Fruit fly (Drosophila melanogaster) whole organism, embryonic: Measurements from ENCODE around the gene Pcd.

Source experiments
- Blimp-1 ChIP-seq: fragments of 200-800 bp; sonication (Bioruptor generic); optimal IDR thresholded peaks from 3 replicates; lab custom pipeline; 2018; ENCODE audit warnings: missing biosample characterization, missing genetic modification characterization, mild to moderate bottlenecking, moderate library complexity, missing genetic modification reagents
- BtbVII ChIP-seq: fragments of 200-800 bp; sonication (Bioruptor generic); optimal IDR thresholded peaks from 3 replicates; lab custom pipeline; 2017; ENCODE audit warnings: missing biosample characterization, mild to moderate bottlenecking, missing genetic modification characterization
- CG10543 ChIP-seq: fragments of 200-800 bp; sonication (Bioruptor generic); optimal IDR thresholded peaks from 3 replicates; lab custom pipeline; 2017; ENCODE audit warnings: missing biosample characterization, mild to moderate bottlenecking, missing genetic modification characterization, moderate library complexity
- CG11456 ChIP-seq: fragments of 200-800 bp; sonication (Bioruptor generic); IDR thresholded peaks from 3 replicates; pipeline ENCODE4 v1.3.6; 2022; ENCODE audit warnings: missing biosample characterization, missing genetic modification characterization
- CG11695 ChIP-seq: fragments of 200-800 bp; sonication (Bioruptor generic); IDR thresholded peaks from 3 replicates; pipeline ENCODE4 v1.3.6; 2022; ENCODE audit warnings: missing biosample characterization, missing genetic modification characterization
- CG14667 ChIP-seq: fragments of 200-800 bp; sonication (Bioruptor generic); IDR thresholded peaks from 2 replicates; pipeline ENCODE4 v1.3.6; 2022; ENCODE audit warnings: missing biosample characterization, missing genetic modification characterization
- CG15479 ChIP-seq: fragments of 200-800 bp; sonication (Bioruptor generic); optimal IDR thresholded peaks from 3 replicates; lab custom pipeline; 2019; ENCODE audit warnings: missing biosample characterization, mild to moderate bottlenecking, missing genetic modification characterization, moderate library complexity
- CG17186 ChIP-seq: fragments of 200-800 bp; sonication (Bioruptor generic); optimal IDR thresholded peaks from 3 replicates; lab custom pipeline; 2017; ENCODE audit warnings: missing biosample characterization, missing genetic modification reagents, missing genetic modification characterization
- CG17612 ChIP-seq: fragments of 200-800 bp; sonication (Bioruptor generic); IDR thresholded peaks from 2 replicates; pipeline ENCODE4 v1.3.6; 2022; ENCODE audit warnings: missing biosample characterization, missing genetic modification characterization
- CG18619 ChIP-seq: fragments of 200-800 bp; sonication (Bioruptor generic); optimal IDR thresholded peaks from 3 replicates; lab custom pipeline; 2017; ENCODE audit warnings: missing biosample characterization, mild to moderate bottlenecking, missing genetic modification characterization
- CG30431 ChIP-seq: fragments of 200-800 bp; sonication (Bioruptor generic); optimal IDR thresholded peaks from 2 replicates; lab custom pipeline; 2017; ENCODE audit warnings: missing biosample characterization, missing genetic modification characterization
- CG3407 ChIP-seq: fragments of 200-800 bp; sonication (Bioruptor generic); optimal IDR thresholded peaks from 2 replicates; lab custom pipeline; 2018; ENCODE audit warnings: missing biosample characterization, mild to moderate bottlenecking, missing genetic modification characterization
- CG42726 ChIP-seq: fragments of 200-800 bp; sonication (Bioruptor generic); IDR thresholded peaks from 2 replicates; pipeline ENCODE4 v1.3.6; 2022; ENCODE audit warnings: missing biosample characterization, missing genetic modification characterization; ENCODE audit not compliant: partially characterized antibody
- CG4820 ChIP-seq: fragments of 200-800 bp; sonication (Bioruptor generic); optimal IDR thresholded peaks from 3 replicates; lab custom pipeline; 2016; ENCODE audit warnings: missing biosample characterization, missing genetic modification characterization
- CG6272 ChIP-seq: fragments of 200-800 bp; sonication (Bioruptor generic); IDR thresholded peaks from 2 replicates; pipeline ENCODE4 v1.3.6; 2022; ENCODE audit warnings: missing biosample characterization, missing genetic modification characterization
- CG6765 ChIP-seq: fragments of 200-800 bp; sonication (Bioruptor generic); optimal IDR thresholded peaks from 3 replicates; lab custom pipeline; 2017; ENCODE audit warnings: missing biosample characterization, mild to moderate bottlenecking, missing genetic modification characterization
- CG7372 ChIP-seq: fragments of 200-800 bp; sonication (Bioruptor generic); IDR thresholded peaks from 2 replicates; pipeline ENCODE4 v1.3.6; 2022; ENCODE audit warnings: missing biosample characterization, missing genetic modification characterization
- CG7786 ChIP-seq: fragments of 200-800 bp; sonication (Bioruptor generic); optimal IDR thresholded peaks from 2 replicates; lab custom pipeline; 2016; ENCODE audit warnings: missing biosample characterization, missing genetic modification characterization
- CG9817 ChIP-seq: fragments of 200-800 bp; sonication (Bioruptor generic); optimal IDR thresholded peaks from 2 replicates; lab custom pipeline; 2018; ENCODE audit warnings: missing biosample characterization, mild to moderate bottlenecking, missing genetic modification characterization, moderate library complexity
- Camta ChIP-seq: fragments of 200-800 bp; sonication (Bioruptor generic); optimal IDR thresholded peaks from 2 replicates; lab custom pipeline; 2016; ENCODE audit warnings: missing biosample characterization, missing genetic modification characterization
- Dbx ChIP-seq: fragments of 200-800 bp; sonication (Bioruptor generic); IDR thresholded peaks from 3 replicates; pipeline ENCODE4 v1.3.6; 2022; ENCODE audit warnings: missing biosample characterization, missing genetic modification characterization
- Dip2 ChIP-seq: fragments of 200-800 bp; sonication (Bioruptor generic); IDR thresholded peaks from 2 replicates; pipeline ENCODE4 v1.3.6; 2022; ENCODE audit warnings: missing biosample characterization, missing genetic modification characterization
- Doc3 ChIP-seq: fragments of 200-800 bp; sonication (Bioruptor generic); IDR thresholded peaks from 3 replicates; pipeline ENCODE4 v1.3.6; 2022; ENCODE audit warnings: missing biosample characterization, missing genetic modification characterization; ENCODE audit not compliant: partially characterized antibody
- Gug ChIP-seq: fragments of 200-800 bp; sonication (Bioruptor generic); IDR thresholded peaks from 4 replicates; pipeline ENCODE4 v1.3.6; 2022; ENCODE audit warnings: missing biosample characterization, missing genetic modification characterization
- HHEX ChIP-seq: fragments of 200-800 bp; sonication (Bioruptor generic); optimal IDR thresholded peaks from 3 replicates; lab custom pipeline; 2017; ENCODE audit warnings: missing biosample characterization, mild to moderate bottlenecking, missing genetic modification characterization, missing genetic modification reagents
- HLH54F ChIP-seq: fragments of 200-800 bp; sonication (Bioruptor generic); optimal IDR thresholded peaks from 3 replicates; lab custom pipeline; 2016; ENCODE audit warnings: missing biosample characterization, missing genetic modification characterization
- HLHmδ ChIP-seq: fragments of 200-800 bp; sonication (Bioruptor generic); optimal IDR thresholded peaks from 2 replicates; lab custom pipeline; 2018; ENCODE audit warnings: missing biosample characterization, mild to moderate bottlenecking, missing genetic modification characterization, moderate library complexity
- Hr39 ChIP-seq: fragments of >200 bp; optimal IDR thresholded peaks from 2 replicates; lab custom pipeline; 2017
- Lpt ChIP-seq: fragments of >200 bp; optimal IDR thresholded peaks from 2 replicates; lab custom pipeline; 2018; ENCODE audit warnings: missing biosample characterization, missing genetic modification characterization
- Nf-YA ChIP-seq: fragments of 200-800 bp; sonication (Bioruptor generic); IDR thresholded peaks from 2 replicates; pipeline ENCODE4 v1.3.6; 2022; ENCODE audit warnings: missing biosample characterization, missing genetic modification characterization
- Pdp1 ChIP-seq, 2 experiments: fragments of 200-800 bp; sonication (Bioruptor generic); optimal IDR thresholded peaks; 3 replicates each; lab custom pipeline; 2016; ENCODE audit warnings: missing biosample characterization in 2 of 2, missing genetic modification characterization in 2 of 2, mild to moderate bottlenecking in 1 of 2, moderate library complexity in 1 of 2
- TFAM ChIP-seq: fragments of 200-800 bp; sonication (Bioruptor generic); optimal IDR thresholded peaks from 2 replicates; lab custom pipeline; 2017; ENCODE audit warnings: missing biosample characterization, missing genetic modification characterization, inconsistent platforms
- az2 ChIP-seq: fragments of 200-800 bp; sonication (Bioruptor generic); optimal IDR thresholded peaks from 3 replicates; lab custom pipeline; 2016; ENCODE audit warnings: missing biosample characterization, missing genetic modification characterization
- bigmax ChIP-seq: fragments of 200-800 bp; sonication (Bioruptor generic); optimal IDR thresholded peaks from 2 replicates; lab custom pipeline; 2018; ENCODE audit warnings: missing biosample characterization, mild to moderate bottlenecking, missing genetic modification characterization
- btn ChIP-seq: fragments of 200-800 bp; sonication (Bioruptor generic); optimal IDR thresholded peaks from 2 replicates; lab custom pipeline; 2016; ENCODE audit warnings: missing biosample characterization, missing genetic modification characterization
- esg ChIP-seq: fragments of 200-800 bp; sonication (Bioruptor generic); conservative IDR thresholded peaks from 2 replicates; pipeline ENCODE4 v1.3.6; 2022; ENCODE audit warnings: missing biosample characterization, missing genetic modification characterization
- eve ChIP-seq, 2 experiments: fragments of >200 bp; optimal IDR thresholded peaks; 2 replicates each; lab custom pipeline; 2017; ENCODE audit warnings: missing biosample characterization in 2 of 2, missing genetic modification characterization in 2 of 2
- h ChIP-seq: fragments of >200 bp; optimal IDR thresholded peaks from 2 replicates; lab custom pipeline; 2017
- her ChIP-seq: fragments of 200-800 bp; sonication (Bioruptor generic); optimal IDR thresholded peaks from 2 replicates; lab custom pipeline; 2016; ENCODE audit warnings: missing biosample characterization, missing genetic modification characterization
- klu ChIP-seq: fragments of 200-800 bp; sonication (Bioruptor generic); IDR thresholded peaks from 2 replicates; pipeline ENCODE4 v1.3.6; 2022; ENCODE audit warnings: missing biosample characterization, missing genetic modification characterization
- maf-S ChIP-seq: fragments of 200-800 bp; sonication (Bioruptor generic); optimal IDR thresholded peaks from 2 replicates; lab custom pipeline; 2016; ENCODE audit warnings: missing biosample characterization, missing genetic modification characterization
- mirr ChIP-seq: fragments of 200-800 bp; sonication (Bioruptor generic); optimal IDR thresholded peaks from 3 replicates; lab custom pipeline; 2018; ENCODE audit warnings: missing biosample characterization, mild to moderate bottlenecking, missing genetic modification characterization
- nerfin-2 ChIP-seq: fragments of 200-800 bp; sonication (Bioruptor generic); IDR thresholded peaks from 2 replicates; pipeline ENCODE4 v1.3.6; 2022; ENCODE audit warnings: missing biosample characterization, missing genetic modification characterization; ENCODE audit not compliant: partially characterized antibody
- nom ChIP-seq: fragments of 200-800 bp; sonication (Bioruptor generic); optimal IDR thresholded peaks from 2 replicates; lab custom pipeline; 2017; ENCODE audit warnings: missing biosample characterization, missing genetic modification characterization, mild to moderate bottlenecking, moderate library complexity, missing genetic modification reagents
- otp ChIP-seq: fragments of 200-800 bp; sonication (Bioruptor generic); IDR thresholded peaks from 3 replicates; pipeline ENCODE4, ENCODE4 v1.3.6; 2022; ENCODE audit warnings: missing biosample characterization, missing genetic modification characterization
- p53 ChIP-seq: fragments of 200-800 bp; sonication (Bioruptor generic); optimal IDR thresholded peaks from 2 replicates; lab custom pipeline; 2016; ENCODE audit warnings: missing biosample characterization, missing genetic modification characterization
- peb ChIP-seq: fragments of 200-800 bp; sonication (Bioruptor generic); IDR thresholded peaks from 2 replicates; pipeline ENCODE4 v1.3.6; 2022; ENCODE audit warnings: missing biosample characterization, missing genetic modification characterization
- seq ChIP-seq: fragments of 200-800 bp; sonication (Bioruptor generic); IDR thresholded peaks from 2 replicates; pipeline ENCODE4 v1.3.6; 2022; ENCODE audit warnings: missing biosample characterization, missing genetic modification characterization
- sob ChIP-seq: fragments of 200-800 bp; sonication (Bioruptor generic); IDR thresholded peaks from 2 replicates; pipeline ENCODE4 v1.3.6; 2022; ENCODE audit warnings: missing biosample characterization, missing genetic modification characterization
- tna ChIP-seq: fragments of 200-800 bp; sonication (Bioruptor generic); IDR thresholded peaks from 2 replicates; pipeline ENCODE4 v1.3.6; 2022; ENCODE audit warnings: missing biosample characterization, missing genetic modification characterization; ENCODE audit not compliant: partially characterized antibody

The Pcd gene

dm6 chr3R:29748591-29749303 lies 25.8 kb downstream of the Pcd start, which contains the start of the genes ATPsyngamma and yata (continued):
- TF ChIP-seq CG10543 (GFP tag; lab: Kevin White, UChicago): no peak
- peak; percentile 31 for TF ChIP-seq CG6765 (GFP tag; lab: Kevin White, UChicago)
- TF ChIP-seq eve (GFP tag; optimal IDR thresholded peaks at IDR 0.05; lab: Kevin White, UChicago): no peak
- TF ChIP-seq CG9817 (tag; lab: Kevin White, UChicago): peak; percentile 37
- TF ChIP-seq CG17612: no peak
- no peak for TF ChIP-seq Blimp-1 (GFP tag; lab: Kevin White, UChicago)
- TF ChIP-seq CG14667 (GFP tag; lab: Robert Waterston, UW): no peak
- TF ChIP-seq nerfin-2 (GFP tag; lab: Robert Waterston, UW): 0 out of 2 replicates have a peak, but pooled peaks have one; percentile 30
- TF ChIP-seq CG17186 (GFP tag; lab: Kevin White, UChicago): peak; percentile 5
- no peak for TF ChIP-seq Dip2
- no peak for TF ChIP-seq btn (GFP tag; lab: Kevin White, UChicago)
- no peak for TF ChIP-seq bigmax
- peak; percentile 11 for TF ChIP-seq CG15479
- TF ChIP-seq Pdp1 (GFP tag; optimal IDR thresholded peaks at IDR 0.05; lab: Kevin White, UChicago): peak in 1 of 2 experiments; percentile 99
- TF ChIP-seq tna (GFP tag; lab: Robert Waterston, UW): peak; percentile 46; the same call in 1 of the 2 replicates
- no peak for TF ChIP-seq Dbx (GFP tag; lab: Robert Waterston, UW)
- TF ChIP-seq Camta (GFP tag; lab: Kevin White, UChicago): no peak
- TF ChIP-seq peb (GFP tag; lab: Robert Waterston, UW): no peak
- no peak for TF ChIP-seq mirr (GFP tag; lab: Kevin White, UChicago)
- peak; percentile 45; the same call in 1 of the 4 replicates for TF ChIP-seq Gug (GFP tag; lab: Robert Waterston, UW)
- TF ChIP-seq her (GFP tag; lab: Kevin White, UChicago): no peak
- TF ChIP-seq CG11456 (GFP tag; lab: Robert Waterston, UW): no peak; the same call in 2 of the 3 replicates
- TF ChIP-seq maf-S: no peak
- no peak for TF ChIP-seq CG11695 (GFP tag; lab: Robert Waterston, UW)
- no peak for TF ChIP-seq az2 (GFP tag; lab: Kevin White, UChicago)
- no peak for TF ChIP-seq Nf-YA (GFP tag; lab: Robert Waterston, UW)
- peak; percentile 33 for TF ChIP-seq HHEX (GFP tag; lab: Kevin White, UChicago)
- no peak for TF ChIP-seq Lpt
- TF ChIP-seq CG30431: no peak
- no peak for TF ChIP-seq CG6272 (GFP tag; lab: Robert Waterston, UW)
- no peak for TF ChIP-seq CG7372
- TF ChIP-seq CG18619: peak; percentile 40
- no peak for TF ChIP-seq CG4820
- TF ChIP-seq TFAM (GFP tag; lab: Kevin White, UChicago): no peak
- no peak for TF ChIP-seq BtbVII (GFP tag; lab: Kevin White, UChicago)
- TF ChIP-seq HLHmδ: no peak
- no peak for TF ChIP-seq h (lab: Kevin White, UChicago)
- TF ChIP-seq CG42726 (GFP tag; lab: Robert Waterston, UW): peak; percentile 16; the same call in 1 of the 2 replicates
- no peak for TF ChIP-seq klu (GFP tag; lab: Robert Waterston, UW)
- 0 out of 3 replicates have a peak, but pooled peaks have one; percentile 59 for TF ChIP-seq Doc3 (GFP tag; lab: Robert Waterston, UW)
- no peak for TF ChIP-seq sob (GFP tag; lab: Robert Waterston, UW)
- no peak for TF ChIP-seq CG7786 (GFP tag; lab: Kevin White, UChicago)
- TF ChIP-seq otp (GFP tag; lab: Robert Waterston, UW): no peak; the same call in 2 of the 3 replicates
- no peak for TF ChIP-seq CG3407 (GFP tag; lab: Kevin White, UChicago)
- no peak for TF ChIP-seq seq (GFP tag; lab: Robert Waterston, UW)
- no peak for TF ChIP-seq esg (GFP tag; lab: Robert Waterston, UW)
- TF ChIP-seq HLH54F (GFP tag; lab: Kevin White, UChicago): no peak
- no peak for TF ChIP-seq nom (GFP tag; lab: Kevin White, UChicago)
- no peak for TF ChIP-seq Hr39 (lab: Kevin White, UChicago)
- no peak for TF ChIP-seq p53 (GFP tag; lab: Kevin White, UChicago)
